Worm (Caenorhabditis elegans) whole organism, mixed stage, embryonic: Measurements from ENCODE around the gene W09G12.10.

Experiments
- bed-3 ChIP-seq: fragments of 200-800 bp; sonication (Bioruptor generic); optimal IDR thresholded peaks from 3 replicates; lab custom pipeline; 2018; ENCODE audit warnings: mild to moderate bottlenecking, missing genetic modification characterization, moderate library complexity, missing compliant biosample characterization
- blmp-1 ChIP-seq: fragments of 150-350 bp; optimal IDR thresholded peaks from 2 replicates; lab custom pipeline; 2014; ENCODE audit warnings: missing biosample characterization, missing genetic modification characterization
- ceh-39 ChIP-seq: fragments of 150-350 bp; optimal IDR thresholded peaks from 2 replicates; lab custom pipeline; 2014; ENCODE audit warnings: missing biosample characterization, missing genetic modification characterization
- ceh-83 ChIP-seq: fragments of 200-800 bp; sonication (Bioruptor generic); optimal IDR thresholded peaks from 2 replicates; lab custom pipeline; 2018; ENCODE audit warnings: mild to moderate bottlenecking, missing genetic modification characterization, missing compliant biosample characterization
- ces-1 ChIP-seq: fragments of 150-350 bp; optimal IDR thresholded peaks from 2 replicates; lab custom pipeline; 2014; ENCODE audit warnings: missing biosample characterization, missing genetic modification reagents, missing genetic modification characterization
- cnd-1 ChIP-seq: fragments of 200-800 bp; sonication (Bioruptor generic); optimal IDR thresholded peaks from 2 replicates; lab custom pipeline; 2018; ENCODE audit warnings: mild to moderate bottlenecking, missing genetic modification characterization, missing compliant biosample characterization
- drap-1 ChIP-seq: fragments of 200-800 bp; sonication (Bioruptor generic); optimal IDR thresholded peaks from 3 replicates; lab custom pipeline; 2018; ENCODE audit warnings: mild to moderate bottlenecking, missing genetic modification characterization, missing compliant biosample characterization
- elt-1 ChIP-seq: sonication (generic microtip); optimal IDR thresholded peaks from 2 replicates; lab custom pipeline; 2017; ENCODE audit warnings: missing genetic modification characterization, mild to moderate bottlenecking, missing compliant biosample characterization, antibody characterized with exemption, moderate library complexity, borderline replicate concordance; ENCODE audit not compliant: insufficient read depth
- elt-3 ChIP-seq: fragments of 150-350 bp; optimal IDR thresholded peaks from 2 replicates; lab custom pipeline; 2014; ENCODE audit warnings: missing biosample characterization, missing genetic modification characterization
- flh-1 ChIP-seq: fragments of 200-800 bp; sonication (Bioruptor generic); optimal IDR thresholded peaks from 2 replicates; lab custom pipeline; 2018; ENCODE audit warnings: mild to moderate bottlenecking, missing genetic modification characterization, moderate library complexity, missing compliant biosample characterization
- ham-2 ChIP-seq: fragments of 200-800 bp; sonication (Bioruptor generic); optimal IDR thresholded peaks from 2 replicates; lab custom pipeline; 2018; ENCODE audit warnings: mild to moderate bottlenecking, missing genetic modification characterization, missing compliant biosample characterization
- hlh-1 ChIP-seq: fragments of 150-350 bp; optimal IDR thresholded peaks from 2 replicates; lab custom pipeline; 2014; ENCODE audit warnings: missing biosample characterization, missing genetic modification reagents, missing genetic modification characterization
- lin-13 ChIP-seq: fragments of 150-350 bp; optimal IDR thresholded peaks from 2 replicates; lab custom pipeline; 2014; ENCODE audit warnings: missing biosample characterization, missing genetic modification characterization
- lin-32 ChIP-seq: fragments of 200-800 bp; sonication (Bioruptor generic); optimal IDR thresholded peaks from 2 replicates; lab custom pipeline; 2018; ENCODE audit warnings: mild to moderate bottlenecking, missing genetic modification characterization, missing compliant biosample characterization
- lsy-2 ChIP-seq: fragments of 150-350 bp; optimal IDR thresholded peaks from 2 replicates; lab custom pipeline; 2014; ENCODE audit warnings: missing biosample characterization, missing genetic modification characterization
- mep-1 ChIP-seq: fragments of 150-350 bp; optimal IDR thresholded peaks from 2 replicates; lab custom pipeline; 2017; ENCODE audit warnings: missing biosample characterization, missing genetic modification reagents, missing genetic modification characterization, inconsistent platforms
- mls-2 ChIP-seq: sonication (generic microtip); optimal IDR thresholded peaks from 2 replicates; lab custom pipeline; 2016; ENCODE audit warnings: mild to moderate bottlenecking, missing genetic modification characterization, moderate library complexity, missing compliant biosample characterization
- nhr-12 ChIP-seq: fragments of 150-350 bp; optimal IDR thresholded peaks from 2 replicates; lab custom pipeline; 2014; ENCODE audit warnings: missing biosample characterization, missing genetic modification characterization
- nhr-2 ChIP-seq: fragments of 150-350 bp; optimal IDR thresholded peaks from 2 replicates; lab custom pipeline; 2014; ENCODE audit warnings: missing biosample characterization, missing genetic modification characterization
- nhr-237 ChIP-seq: fragments of 150-350 bp; optimal IDR thresholded peaks from 2 replicates; lab custom pipeline; 2014; ENCODE audit warnings: missing biosample characterization, missing genetic modification characterization
- nhr-28 ChIP-seq: fragments of 150-350 bp; optimal IDR thresholded peaks from 2 replicates; lab custom pipeline; 2014; ENCODE audit warnings: missing biosample characterization, missing genetic modification characterization
- nhr-76 ChIP-seq: sonication (generic microtip); optimal IDR thresholded peaks from 2 replicates; lab custom pipeline; 2017; ENCODE audit warnings: missing biosample characterization, missing genetic modification characterization
- pha-4 ChIP-seq: fragments of 150-350 bp; optimal IDR thresholded peaks from 2 replicates; lab custom pipeline; 2018; ENCODE audit warnings: missing biosample characterization, missing genetic modification reagents, missing genetic modification characterization
- sem-2 ChIP-seq: fragments of 200-800 bp; sonication (Bioruptor generic); optimal IDR thresholded peaks from 2 replicates; lab custom pipeline; 2018; ENCODE audit warnings: mild to moderate bottlenecking, missing genetic modification characterization, missing compliant biosample characterization
- snpc-4 ChIP-seq: fragments of 150-350 bp; optimal IDR thresholded peaks from 2 replicates; lab custom pipeline; 2014; ENCODE audit warnings: missing biosample characterization, missing genetic modification characterization
- sptf-1 ChIP-seq: sonication (generic microtip); optimal IDR thresholded peaks from 2 replicates; lab custom pipeline; 2017; ENCODE audit warnings: mild to moderate bottlenecking, missing genetic modification characterization, moderate library complexity, missing compliant biosample characterization
- tbx-8 ChIP-seq: fragments of 200-800 bp; sonication (Bioruptor generic); optimal IDR thresholded peaks from 2 replicates; lab custom pipeline; 2018; ENCODE audit warnings: mild to moderate bottlenecking, missing genetic modification characterization, moderate library complexity, missing compliant biosample characterization
- unc-120 ChIP-seq: sonication (generic microtip); optimal IDR thresholded peaks from 2 replicates; lab custom pipeline; 2017; ENCODE audit warnings: missing genetic modification characterization, missing compliant biosample characterization; ENCODE audit not compliant: poor library complexity, severe bottlenecking
- unc-39 ChIP-seq: fragments of 150-350 bp; optimal IDR thresholded peaks from 2 replicates; lab custom pipeline; 2014; ENCODE audit warnings: missing biosample characterization, missing genetic modification characterization
- unc-62 ChIP-seq: fragments of 150-350 bp; optimal IDR thresholded peaks from 2 replicates; lab custom pipeline; 2014; ENCODE audit warnings: missing biosample characterization, missing genetic modification reagents, missing genetic modification characterization
- zip-8 ChIP-seq: fragments of 150-350 bp; optimal IDR thresholded peaks from 2 replicates; lab custom pipeline; 2014; ENCODE audit warnings: missing biosample characterization, missing genetic modification characterization
- ztf-11 ChIP-seq: fragments of 150-350 bp; optimal IDR thresholded peaks from 2 replicates; lab custom pipeline; 2014; ENCODE audit warnings: missing biosample characterization, missing genetic modification characterization

The W09G12.10 gene

ce11 chrIV:1221167-1221566, at the start of gene W09G12.10:
TSS of gene W09G12.10 (minus strand) at chrIV:1221287.
- TF ChIP-seq nhr-237 (tag; lab: Kevin White, UChicago) (no peak), ceh-83 (GFP tag; lab: Kevin White, UChicago) (no peak), ham-2 (GFP tag; lab: Kevin White, UChicago) (peak; percentile 73), ces-1 (peak; percentile 19), snpc-4 (no peak), pha-4 (tag; lab: Kevin White, UChicago) (no peak), nhr-2 (tag; lab: Kevin White, UChicago) (no peak), cnd-1 (tag; lab: Kevin White, UChicago) (no peak), sem-2 (GFP tag; lab: Kevin White, UChicago) (no peak), flh-1 (GFP tag; lab: Kevin White, UChicago) (no peak), elt-1 (tag; lab: Kevin White, UChicago) (no peak)

ce11 chrIV:1266724-1267123, 45.6 kb upstream of the W09G12.10 start, which contains the start of gene clec-170:
TSS of gene clec-170 (plus strand) at chrIV:1266866.
- TF ChIP-seq lin-13 (tag; lab: Kevin White, UChicago): no peak
- no peak for TF ChIP-seq drap-1 (GFP tag; lab: Kevin White, UChicago)
- TF ChIP-seq sptf-1 (tag; lab: Kevin White, UChicago): no peak
- no peak for TF ChIP-seq ceh-83 (GFP tag; lab: Kevin White, UChicago)
- no peak for TF ChIP-seq nhr-2 (tag; lab: Kevin White, UChicago)
- no peak for TF ChIP-seq nhr-28 (tag; lab: Kevin White, UChicago)
- no peak for TF ChIP-seq snpc-4

- TF ChIP-seq elt-1 (tag; lab: Kevin White, UChicago) (no peak), ces-1 (no peak), bed-3 (GFP tag; lab: Kevin White, UChicago) (no peak), sptf-1 (tag; lab: Kevin White, UChicago) (no peak), zip-8 (tag; lab: Kevin White, UChicago) (no peak), blmp-1 (tag; lab: Kevin White, UChicago) (no peak), sem-2 (GFP tag; lab: Kevin White, UChicago) (no peak), lin-32 (GFP tag; lab: Kevin White, UChicago) (no peak), snpc-4 (no peak), ceh-83 (GFP tag; lab: Kevin White, UChicago) (no peak), flh-1 (GFP tag; lab: Kevin White, UChicago) (no peak), hlh-1 (no peak), ceh-39 (tag; lab: Kevin White, UChicago) (no peak), mls-2 (tag; lab: Kevin White, UChicago) (no peak), elt-3 (tag; lab: Kevin White, UChicago) (no peak), mep-1 (tag; lab: Kevin White, UChicago) (no peak), nhr-2 (tag; lab: Kevin White, UChicago) (no peak), unc-39 (no peak), unc-62 (no peak)
These were observed 45.1 kb upstream of the W09G12.10 start for ce11 chrIV:1266138-1266537.

- TF ChIP-seq nhr-237 (tag; lab: Kevin White, UChicago) (no peak), nhr-12 (no peak), unc-120 (tag; lab: Kevin White, UChicago) (no peak), mls-2 (tag; lab: Kevin White, UChicago) (no peak), flh-1 (GFP tag; lab: Kevin White, UChicago) (no peak), ztf-11 (tag; lab: Kevin White, UChicago) (no peak), elt-1 (tag; lab: Kevin White, UChicago) (no peak), nhr-76 (tag; lab: Kevin White, UChicago) (no peak), blmp-1 (tag; lab: Kevin White, UChicago) (no peak), bed-3 (GFP tag; lab: Kevin White, UChicago) (no peak), ceh-83 (GFP tag; lab: Kevin White, UChicago) (no peak), unc-62 (no peak), ceh-39 (tag; lab: Kevin White, UChicago) (no peak), tbx-8 (GFP tag; lab: Kevin White, UChicago) (no peak), snpc-4 (no peak), lsy-2 (tag; lab: Kevin White, UChicago) (no peak), cnd-1 (tag; lab: Kevin White, UChicago) (no peak)
These were observed 43.8 kb upstream of the W09G12.10 start, which contains the start of gene F38A1.13 for ce11 chrIV:1264928-1265327. TSS of gene F38A1.13 (plus strand) at chrIV:1265228.
